Fruit fly (Drosophila melanogaster) whole organism, embryonic: ENCODE data around the gene CG7943.
A peak's percentile ranks its signal among the peaks of the same experiment; 100 is the strongest.

Experiments used
- ATbp ChIP-seq: fragments of 200-800 bp; sonication (Bioruptor generic); optimal IDR thresholded peaks from 2 replicates; lab custom pipeline; 2017; ENCODE audit warnings: missing biosample characterization, mild to moderate bottlenecking, missing genetic modification characterization, missing genetic modification reagents
- Atf6 ChIP-seq: fragments of 200-800 bp; sonication (Bioruptor generic); IDR thresholded peaks from 2 replicates; pipeline ENCODE4 v1.3.6; 2022; ENCODE audit warnings: missing biosample characterization, missing genetic modification characterization
- B-H1 ChIP-seq: fragments of 200-800 bp; sonication (Bioruptor generic); IDR thresholded peaks from 3 replicates; pipeline ENCODE4 v1.3.6; 2022; ENCODE audit warnings: missing biosample characterization, missing genetic modification characterization
- CG10267 ChIP-seq: fragments of 200-800 bp; sonication (Bioruptor generic); optimal IDR thresholded peaks from 2 replicates; lab custom pipeline; 2018; ENCODE audit warnings: missing biosample characterization, mild to moderate bottlenecking, missing genetic modification characterization, moderate library complexity
- CG10321 ChIP-seq: fragments of 200-800 bp; sonication (Bioruptor generic); IDR thresholded peaks from 2 replicates; pipeline ENCODE4 v1.3.6; 2022; ENCODE audit warnings: missing biosample characterization, missing genetic modification characterization
- CG12071 ChIP-seq: fragments of 200-800 bp; sonication (Bioruptor generic); optimal IDR thresholded peaks from 3 replicates; lab custom pipeline; 2018; ENCODE audit warnings: missing biosample characterization, mild to moderate bottlenecking, missing genetic modification characterization
- CG12155 ChIP-seq: fragments of 200-800 bp; sonication (Bioruptor generic); optimal IDR thresholded peaks from 3 replicates; lab custom pipeline; 2016; ENCODE audit warnings: missing biosample characterization, missing genetic modification characterization
- CG12769 ChIP-seq: fragments of 200-800 bp; sonication (Bioruptor generic); optimal IDR thresholded peaks from 2 replicates; lab custom pipeline; 2019; ENCODE audit warnings: missing biosample characterization, mild to moderate bottlenecking, missing genetic modification characterization, moderate library complexity
- CG13296 ChIP-seq: fragments of 200-800 bp; sonication (Bioruptor generic); optimal IDR thresholded peaks from 3 replicates; lab custom pipeline; 2018; ENCODE audit warnings: missing biosample characterization, mild to moderate bottlenecking, missing genetic modification characterization
- CG14014 ChIP-seq: fragments of 200-800 bp; sonication (Bioruptor generic); IDR thresholded peaks from 2 replicates; pipeline ENCODE4 v1.3.6; 2022; ENCODE audit warnings: missing biosample characterization, missing genetic modification characterization
- CG14860 ChIP-seq: fragments of 200-800 bp; sonication (Bioruptor generic); IDR thresholded peaks from 3 replicates; pipeline ENCODE4 v1.3.6; 2022; ENCODE audit warnings: missing biosample characterization, missing genetic modification characterization; ENCODE audit not compliant: partially characterized antibody
- CG15514 ChIP-seq: fragments of 200-800 bp; sonication (Bioruptor generic); optimal IDR thresholded peaks from 3 replicates; lab custom pipeline; 2017; ENCODE audit warnings: missing biosample characterization, missing genetic modification characterization, mild to moderate bottlenecking, moderate library complexity, missing genetic modification reagents
- CG1602 ChIP-seq: fragments of 200-800 bp; sonication (Bioruptor generic); optimal IDR thresholded peaks from 3 replicates; lab custom pipeline; 2016; ENCODE audit warnings: missing biosample characterization, missing genetic modification characterization
- CG1832 ChIP-seq: fragments of 200-800 bp; sonication (Bioruptor generic); optimal IDR thresholded peaks from 2 replicates; lab custom pipeline; 2017; ENCODE audit warnings: missing biosample characterization, mild to moderate bottlenecking, missing genetic modification characterization, inconsistent platforms
- CG2129 ChIP-seq: fragments of 200-800 bp; sonication (Bioruptor generic); IDR thresholded peaks from 2 replicates; pipeline ENCODE4 v1.3.6; 2022; ENCODE audit warnings: missing biosample characterization, missing genetic modification characterization; ENCODE audit not compliant: partially characterized antibody
- CG3281 ChIP-seq: fragments of 200-800 bp; sonication (Bioruptor generic); optimal IDR thresholded peaks from 3 replicates; lab custom pipeline; 2017; ENCODE audit warnings: missing biosample characterization, mild to moderate bottlenecking, missing genetic modification characterization
- CG33213 ChIP-seq: fragments of 200-800 bp; sonication (Bioruptor generic); optimal IDR thresholded peaks from 3 replicates; lab custom pipeline; 2016; ENCODE audit warnings: missing biosample characterization, missing genetic modification characterization
- CG6254 ChIP-seq: fragments of 200-800 bp; sonication (Bioruptor generic); optimal IDR thresholded peaks from 3 replicates; lab custom pipeline; 2017; ENCODE audit warnings: mild to moderate bottlenecking, missing biosample characterization, missing genetic modification reagents, missing genetic modification characterization
- CG6791 ChIP-seq: fragments of 200-800 bp; sonication (Bioruptor generic); IDR thresholded peaks from 3 replicates; pipeline ENCODE4 v1.3.6; 2022; ENCODE audit warnings: missing biosample characterization, missing genetic modification characterization; ENCODE audit not compliant: partially characterized antibody
- CG8281 ChIP-seq: fragments of 200-800 bp; sonication (Bioruptor generic); optimal IDR thresholded peaks from 2 replicates; lab custom pipeline; 2018; ENCODE audit warnings: missing biosample characterization, mild to moderate bottlenecking, missing genetic modification characterization, moderate library complexity
- CG9817 ChIP-seq: fragments of 200-800 bp; sonication (Bioruptor generic); optimal IDR thresholded peaks from 2 replicates; lab custom pipeline; 2018; ENCODE audit warnings: missing biosample characterization, mild to moderate bottlenecking, missing genetic modification characterization, moderate library complexity
- Dip3 ChIP-seq: fragments of 200-800 bp; sonication (Bioruptor generic); optimal IDR thresholded peaks from 3 replicates; lab custom pipeline; 2016; ENCODE audit warnings: missing biosample characterization, missing genetic modification characterization
- Dll ChIP-seq: fragments of 200-800 bp; sonication (Bioruptor generic); IDR thresholded peaks from 4 replicates; pipeline ENCODE4 v1.3.6; 2022; ENCODE audit warnings: missing biosample characterization, missing genetic modification characterization; ENCODE audit not compliant: partially characterized antibody
- Doc3 ChIP-seq: fragments of 200-800 bp; sonication (Bioruptor generic); IDR thresholded peaks from 3 replicates; pipeline ENCODE4 v1.3.6; 2022; ENCODE audit warnings: missing biosample characterization, missing genetic modification characterization; ENCODE audit not compliant: partially characterized antibody
- HLH3B ChIP-seq: fragments of 200-800 bp; sonication (Bioruptor generic); IDR thresholded peaks from 2 replicates; pipeline ENCODE4 v1.3.6; 2022; ENCODE audit warnings: missing biosample characterization, missing genetic modification characterization
- Hey ChIP-seq: fragments of 200-800 bp; sonication (Bioruptor generic); optimal IDR thresholded peaks from 3 replicates; lab custom pipeline; 2018; ENCODE audit warnings: missing biosample characterization, mild to moderate bottlenecking, missing genetic modification characterization
- Hr3 ChIP-seq: fragments of 200-800 bp; sonication (Bioruptor generic); optimal IDR thresholded peaks from 3 replicates; lab custom pipeline; 2016; ENCODE audit warnings: missing biosample characterization, missing genetic modification characterization
- Lim3 ChIP-seq: fragments of 200-800 bp; sonication (Bioruptor generic); IDR thresholded peaks from 2 replicates; pipeline ENCODE4 v1.3.6; 2022; ENCODE audit warnings: missing biosample characterization, missing genetic modification characterization
- Lpt ChIP-seq: fragments of >200 bp; optimal IDR thresholded peaks from 2 replicates; lab custom pipeline; 2018; ENCODE audit warnings: missing biosample characterization, missing genetic modification characterization
- Mrtf ChIP-seq: fragments of 200-800 bp; sonication (Bioruptor generic); IDR thresholded peaks from 3 replicates; pipeline ENCODE4 v1.3.6; 2022; ENCODE audit warnings: missing biosample characterization, missing genetic modification characterization
- Neu2 ChIP-seq: fragments of 200-800 bp; sonication (Bioruptor generic); optimal IDR thresholded peaks from 3 replicates; lab custom pipeline; 2016; ENCODE audit warnings: missing biosample characterization, missing genetic modification characterization, borderline replicate concordance
- PHDP ChIP-seq: fragments of 200-800 bp; sonication (Bioruptor generic); optimal IDR thresholded peaks from 3 replicates; lab custom pipeline; 2018; ENCODE audit warnings: missing biosample characterization, mild to moderate bottlenecking, missing genetic modification characterization, moderate library complexity
- Poxn ChIP-seq: fragments of 200-800 bp; sonication (Bioruptor generic); IDR thresholded peaks from 2 replicates; pipeline ENCODE4 v1.3.6; 2022; ENCODE audit warnings: missing biosample characterization, missing genetic modification characterization
- Sin3A ChIP-seq: fragments of >200 bp; optimal IDR thresholded peaks from 2 replicates; lab custom pipeline; 2018
- Spps ChIP-seq: fragments of 200-800 bp; sonication (Bioruptor generic); optimal IDR thresholded peaks from 2 replicates; lab custom pipeline; 2018; ENCODE audit warnings: missing biosample characterization, mild to moderate bottlenecking, missing genetic modification characterization
- Trl ChIP-seq, 3 experiments: fragments of >200 bp in 2 of 3; fragments of 200-800 bp in 1 of 3; sonication (Bioruptor generic) in 1 of 3; optimal IDR thresholded peaks; 2 replicates in 1 of 3; 3 replicates in 2 of 3; lab custom pipeline; 2016 to 2017; ENCODE audit warnings: missing biosample characterization in 1 of 3, missing genetic modification characterization in 1 of 3
- bcd ChIP-seq: fragments of 200-800 bp; sonication (Bioruptor generic); optimal IDR thresholded peaks from 2 replicates; lab custom pipeline; 2017; ENCODE audit warnings: missing biosample characterization, mild to moderate bottlenecking, missing genetic modification characterization
- corto ChIP-seq: fragments of 200-800 bp; sonication (Bioruptor generic); optimal IDR thresholded peaks from 2 replicates; lab custom pipeline; 2016; ENCODE audit warnings: missing biosample characterization, mild to moderate bottlenecking, missing genetic modification characterization, moderate library complexity
- crp ChIP-seq, 2 experiments: fragments of 200-800 bp; sonication (Bioruptor generic); optimal IDR thresholded peaks; 2 replicates in 1 of 2; 3 replicates in 1 of 2; lab custom pipeline; 2017; ENCODE audit warnings: missing biosample characterization in 2 of 2, missing genetic modification characterization in 2 of 2, mild to moderate bottlenecking in 1 of 2, moderate library complexity in 1 of 2
- ems ChIP-seq: fragments of 200-800 bp; sonication (Bioruptor generic); optimal IDR thresholded peaks from 3 replicates; lab custom pipeline; 2016; ENCODE audit warnings: missing biosample characterization, missing genetic modification characterization
- grau ChIP-seq: fragments of 200-800 bp; optimal IDR thresholded peaks from 3 replicates; lab custom pipeline; 2019; ENCODE audit warnings: missing biosample characterization, mild to moderate bottlenecking, missing genetic modification characterization, moderate library complexity
- insv ChIP-seq, 2 experiments: fragments of 200-800 bp; sonication (Bioruptor generic); optimal IDR thresholded peaks; 3 replicates each; lab custom pipeline; 2016 to 2018; ENCODE audit warnings: missing biosample characterization in 2 of 2, missing genetic modification characterization in 2 of 2
- kni ChIP-seq: fragments of 200-800 bp; sonication (Bioruptor generic); optimal IDR thresholded peaks from 3 replicates; lab custom pipeline; 2017; ENCODE audit warnings: mild to moderate bottlenecking, missing biosample characterization, missing genetic modification reagents, missing genetic modification characterization
- lilli ChIP-seq: fragments of 200-800 bp; sonication (Bioruptor generic); optimal IDR thresholded peaks from 3 replicates; lab custom pipeline; 2016; ENCODE audit warnings: missing biosample characterization, missing genetic modification characterization
- nerfin-2 ChIP-seq: fragments of 200-800 bp; sonication (Bioruptor generic); IDR thresholded peaks from 2 replicates; pipeline ENCODE4 v1.3.6; 2022; ENCODE audit warnings: missing biosample characterization, missing genetic modification characterization; ENCODE audit not compliant: partially characterized antibody
- sna ChIP-seq: fragments of 200-800 bp; sonication (Bioruptor generic); IDR thresholded peaks from 2 replicates; pipeline ENCODE4 v1.3.6; 2022; ENCODE audit warnings: missing biosample characterization, missing genetic modification characterization; ENCODE audit not compliant: partially characterized antibody
- so ChIP-seq: fragments of 200-800 bp; sonication (Bioruptor generic); IDR thresholded peaks from 3 replicates; pipeline ENCODE4 v1.3.6; 2022; ENCODE audit warnings: missing biosample characterization, missing genetic modification characterization
- sr ChIP-seq: fragments of 200-800 bp; sonication (Bioruptor generic); IDR thresholded peaks from 3 replicates; pipeline ENCODE4 v1.3.6; 2022; ENCODE audit warnings: missing biosample characterization, missing genetic modification characterization
- stwl ChIP-seq: fragments of 200-800 bp; sonication (Bioruptor generic); optimal IDR thresholded peaks from 3 replicates; lab custom pipeline; 2018; ENCODE audit warnings: missing biosample characterization, mild to moderate bottlenecking, missing genetic modification characterization, moderate library complexity
- unpg ChIP-seq: fragments of 200-800 bp; sonication (Bioruptor generic); optimal IDR thresholded peaks from 3 replicates; lab custom pipeline; 2018; ENCODE audit warnings: missing biosample characterization, mild to moderate bottlenecking, missing genetic modification characterization, moderate library complexity

The CG7943 gene

dm6 chr3R:30004648-30005047 lies 41.6 kb upstream of the CG7943 start, which contains the start of the genes Nlp and Nph (continued):
- no peak for TF ChIP-seq Trl (optimal IDR thresholded peaks at IDR 0.05; lab: Kevin White, UChicago)
- TF ChIP-seq Trl (GFP tag; optimal IDR thresholded peaks at IDR 0.05; lab: Kevin White, UChicago) = peak; percentile 0
- peak; percentile 15 for TF ChIP-seq Dip3 (GFP tag; lab: Kevin White, UChicago)
- TF ChIP-seq CG10267 (tag; lab: Kevin White, UChicago) = peak; percentile 63
- peak; percentile 54 for TF ChIP-seq lilli (GFP tag; lab: Kevin White, UChicago)
- TF ChIP-seq ems (GFP tag; lab: Kevin White, UChicago) = peak; percentile 3
- peak; percentile 94 for TF ChIP-seq Doc3
- TF ChIP-seq sr (GFP tag; lab: Robert Waterston, UW) = no peak
- TF ChIP-seq Mrtf = no peak
- TF ChIP-seq stwl = peak; percentile 90
- peak; percentile 85 for TF ChIP-seq CG15514
- TF ChIP-seq unpg = peak; percentile 16
- no peak for TF ChIP-seq CG9817 (tag; lab: Kevin White, UChicago)
- no peak for TF ChIP-seq CG14014
- TF ChIP-seq CG2129 (GFP tag; lab: Robert Waterston, UW) = peak; percentile 69
- TF ChIP-seq CG13296 = no peak
- peak in 1 of 2 experiments; percentile 9 for TF ChIP-seq insv (GFP tag; optimal IDR thresholded peaks at IDR 0.05; lab: Kevin White, UChicago)
- TF ChIP-seq Lpt (GFP tag; lab: Kevin White, UChicago) = no peak
- no peak for TF ChIP-seq CG12769 (tag; lab: Kevin White, UChicago)
- TF ChIP-seq Spps (tag; lab: Kevin White, UChicago) = peak; percentile 7
- peak; percentile 78 for TF ChIP-seq nerfin-2
- peak; percentile 96 for TF ChIP-seq Dll
- peak; percentile 81 for TF ChIP-seq CG14860
- TF ChIP-seq CG3281 = peak; percentile 39
- TF ChIP-seq CG33213 (GFP tag; lab: Kevin White, UChicago) = peak; percentile 19
- TF ChIP-seq PHDP (tag; lab: Kevin White, UChicago) = no peak
- TF ChIP-seq CG6791 (GFP tag; lab: Robert Waterston, UW) = peak; percentile 77
- no peak for TF ChIP-seq corto
- TF ChIP-seq CG8281 (tag; lab: Kevin White, UChicago) = no peak
- no peak for TF ChIP-seq bcd (GFP tag; lab: Kevin White, UChicago)
- peak; percentile 84 for TF ChIP-seq Sin3A (lab: Kevin White, UChicago)
- TF ChIP-seq CG12155 (GFP tag; lab: Kevin White, UChicago) = peak; percentile 47
- peak in 1 of 2 experiments; percentile 26 for TF ChIP-seq crp (GFP tag; optimal IDR thresholded peaks at IDR 0.05; lab: Kevin White, UChicago)
- no peak for TF ChIP-seq HLH3B
- no peak for TF ChIP-seq CG12071 (GFP tag; lab: Kevin White, UChicago)
- TF ChIP-seq CG1832 (GFP tag; lab: Kevin White, UChicago) = no peak
- no peak for TF ChIP-seq Lim3
- TF ChIP-seq sna (GFP tag; lab: Robert Waterston, UW) = peak; percentile 94
- TF ChIP-seq so (GFP tag; lab: Robert Waterston, UW) = no peak
- no peak for TF ChIP-seq CG6254 (GFP tag; lab: Kevin White, UChicago)
- no peak for TF ChIP-seq CG10321 (GFP tag; lab: Robert Waterston, UW)
- no peak for TF ChIP-seq ATbp (GFP tag; lab: Kevin White, UChicago)
- TF ChIP-seq Atf6 = no peak
- TF ChIP-seq Neu2 (GFP tag; lab: Kevin White, UChicago) = no peak
- no peak for TF ChIP-seq CG1602 (GFP tag; lab: Kevin White, UChicago)
- no peak for TF ChIP-seq kni
- peak; percentile 35 for TF ChIP-seq grau
- no peak for TF ChIP-seq Hr3
- no peak for TF ChIP-seq Hey (tag; lab: Kevin White, UChicago)
- no peak for TF ChIP-seq B-H1 (GFP tag; lab: Robert Waterston, UW)
- no peak for TF ChIP-seq Poxn (GFP tag; lab: Robert Waterston, UW)
